Worm (Caenorhabditis elegans): ENCODE results near the gene chil-27.

Gene chil-27

ce11 chrII:9516836-9517235 is 39.2 kb downstream of the chil-27 start, which contains the start of gene gcy-1:
TSS of gene gcy-1 (minus strand) at chrII:9516936.
- TF ChIP-seq Y105C5A.15 (GFP tag; IDR thresholded peaks at IDR 0.05) (no peak), nhr-42 (GFP tag; IDR thresholded peaks at IDR 0.05) (no peak), zag-1 (tag; optimal IDR thresholded peaks at IDR 0.05) (no peak), madf-9 (GFP tag; conservative IDR thresholded peaks at IDR 0.05) (no peak), aly-2 (tag; optimal IDR thresholded peaks at IDR 0.05) (no peak), D1046.2 (GFP tag; IDR thresholded peaks at IDR 0.05) (no peak), fos-1 (tag; optimal IDR thresholded peaks at IDR 0.05) (no peak)

DNA sequence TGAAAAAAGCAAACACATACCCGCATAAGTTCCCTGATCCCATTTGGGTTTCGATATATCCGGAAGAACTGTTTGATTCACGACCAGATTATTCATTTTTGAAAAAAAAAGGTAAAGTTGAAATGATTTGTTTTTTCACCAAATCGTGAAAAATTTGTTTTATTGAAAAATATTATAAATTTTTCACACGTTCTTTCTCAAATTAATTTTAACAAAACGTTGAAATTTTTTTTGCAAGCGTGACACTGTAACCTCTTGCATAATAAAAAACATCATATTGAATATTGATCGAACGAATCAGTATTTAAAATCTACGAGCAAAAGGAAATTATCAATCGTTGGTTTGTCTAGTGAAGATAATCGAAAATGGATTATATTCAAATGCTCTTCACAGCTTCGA is 41.1 kb downstream of the chil-27 start, which contains the start of the genes sfxn-1.1 and AH6.3:
sfxn-1.1 (minus strand) TSS at position 101 of the 400 bp plus-strand sequence.
AH6.3 (plus strand) TSS at position 275 of the 400 bp plus-strand sequence.
- TF ChIP-seq zip-2 (tag; optimal IDR thresholded peaks at IDR 0.05) = no peak
- no peak for TF ChIP-seq Y75B8A.6 (GFP tag; IDR thresholded peaks at IDR 0.05)
- no peak for TF ChIP-seq set-16 (GFP tag; IDR thresholded peaks at IDR 0.05)
- TF ChIP-seq sdz-12 (GFP tag; optimal IDR thresholded peaks at IDR 0.05) = no peak
- no peak for TF ChIP-seq egl-43 (GFP tag; IDR thresholded peaks at IDR 0.05)
- no peak for TF ChIP-seq daf-12 (tag; optimal IDR thresholded peaks at IDR 0.05)
- no peak for TF ChIP-seq hlh-11 (tag; optimal IDR thresholded peaks at IDR 0.05)

DNA sequence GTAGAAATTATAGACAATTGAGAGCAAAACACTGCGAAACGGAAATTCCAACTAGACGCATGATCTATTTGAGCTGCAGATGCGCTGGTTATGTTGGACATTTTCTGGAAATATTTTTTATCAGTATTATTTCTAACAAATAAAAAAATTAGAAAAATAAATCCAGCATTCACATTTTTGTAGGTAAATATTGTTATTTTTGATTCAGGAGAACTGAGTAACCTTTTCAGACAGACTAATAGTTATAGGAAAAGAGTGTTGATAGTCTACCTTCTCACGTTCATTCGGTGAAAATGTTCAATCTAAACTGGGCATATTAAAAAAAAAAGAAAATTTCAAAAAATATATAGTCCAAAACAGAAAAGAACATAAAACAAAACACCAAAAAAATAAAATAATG is 43.9 kb downstream of the chil-27 start, which contains the start of gene sra-1:
sra-1 (minus strand) TSS at position 101 of the 400 bp plus-strand sequence.
- no peak for TF ChIP-seq mxl-2 (GFP tag; conservative IDR thresholded peaks at IDR 0.05)
- no peak for TF ChIP-seq daf-16 (GFP tag; optimal IDR thresholded peaks at IDR 0.05)
- TF ChIP-seq daf-16 (tag; optimal IDR thresholded peaks at IDR 0.05) = no peak
- no peak for TF ChIP-seq dmd-6 (GFP tag; IDR thresholded peaks at IDR 0.05)
- TF ChIP-seq tag-97 (GFP tag; IDR thresholded peaks at IDR 0.05) = no peak
- TF ChIP-seq madf-9 (GFP tag; conservative IDR thresholded peaks at IDR 0.05) = no peak
- no peak for TF ChIP-seq unc-130 (GFP tag; optimal IDR thresholded peaks at IDR 0.05)
- TF ChIP-seq T20F7.1 (GFP tag; optimal IDR thresholded peaks at IDR 0.05) = no peak
- TF ChIP-seq spr-3 (GFP tag; optimal IDR thresholded peaks at IDR 0.05) = no peak
- TF ChIP-seq ctbp-1 (GFP tag; IDR thresholded peaks at IDR 0.05) = no peak

DNA sequence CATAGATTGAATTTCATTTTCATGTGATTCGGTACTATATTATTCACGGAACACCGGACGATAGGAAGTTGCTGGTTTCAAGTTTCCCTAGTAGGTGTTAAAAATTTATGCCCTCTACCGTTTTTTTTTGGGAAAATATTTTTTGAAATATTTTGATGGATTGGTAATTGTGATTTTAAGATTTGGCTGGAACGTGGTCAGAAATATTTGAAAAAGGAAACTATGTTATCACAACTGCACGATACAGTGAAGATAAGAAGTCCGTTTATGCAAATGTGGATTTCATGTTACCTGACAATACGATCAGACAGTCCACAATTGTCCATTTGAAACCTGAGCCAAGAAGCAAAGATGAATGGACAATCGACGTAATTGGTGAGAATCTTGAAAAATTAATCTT is 45.3 kb downstream of the chil-27 start, which contains the start of gene AH6.17:
AH6.17 (plus strand) TSS at position 185 of the 400 bp plus-strand sequence.
- no peak for TF ChIP-seq zag-1 (tag; optimal IDR thresholded peaks at IDR 0.05)
- TF ChIP-seq saeg-2 (GFP tag; IDR thresholded peaks at IDR 0.05) = no peak
- peak in 1 of 2 experiments; percentile 74 for TF ChIP-seq unc-62 (GFP tag; optimal IDR thresholded peaks at IDR 0.05 in 1 of 2)
- no peak for TF ChIP-seq unc-62 (tag; optimal IDR thresholded peaks at IDR 0.05)
- TF ChIP-seq ceh-62 (tag; optimal IDR thresholded peaks at IDR 0.05) = no peak
- no peak for TF ChIP-seq dmd-8 (GFP tag; IDR thresholded peaks at IDR 0.05)
- peak; percentile 67 for TF ChIP-seq aha-1 (tag)
- no peak for TF ChIP-seq arid-1 (GFP tag; conservative IDR thresholded peaks at IDR 0.05)
- no peak for TF ChIP-seq vab-7 (GFP tag; IDR thresholded peaks at IDR 0.05)
- TF ChIP-seq skn-1 (tag; optimal IDR thresholded peaks at IDR 0.05) = no peak

- peak; percentile 77 for TF ChIP-seq Y48G9A.11 (GFP tag; IDR thresholded peaks at IDR 0.05)
- no peak for TF ChIP-seq dpl-1 (GFP tag; optimal IDR thresholded peaks at IDR 0.05)
- TF ChIP-seq unc-130 (GFP tag; optimal IDR thresholded peaks at IDR 0.05) = peak; percentile 69
Measured at ce11 chrII:9523539-9524224, 46.0 kb downstream of the chil-27 start, which contains the start of gene mex-6. TSS of gene mex-6 (plus strand) at chrII:9524174.
